Fruit fly (Drosophila melanogaster) whole organism, embryonic: ENCODE measurements around the gene Ccz1.

Source experiments
- CG1024 ChIP-seq: fragments of 200-800 bp; sonication (Bioruptor generic); IDR thresholded peaks from 2 replicates; pipeline ENCODE4 v1.3.6; 2022; ENCODE audit warnings: missing biosample characterization, missing genetic modification characterization
- CG14014 ChIP-seq: fragments of 200-800 bp; sonication (Bioruptor generic); IDR thresholded peaks from 2 replicates; pipeline ENCODE4 v1.3.6; 2022; ENCODE audit warnings: missing biosample characterization, missing genetic modification characterization
- CG16779 ChIP-seq: fragments of 200-800 bp; sonication (Bioruptor generic); IDR thresholded peaks from 2 replicates; pipeline ENCODE4 v1.3.6; 2022; ENCODE audit warnings: missing biosample characterization, missing genetic modification characterization
- CG32767 ChIP-seq: fragments of 200-800 bp; sonication (Bioruptor generic); IDR thresholded peaks from 2 replicates; pipeline ENCODE4 v1.3.6; 2022; ENCODE audit warnings: missing biosample characterization, missing genetic modification characterization
- CG4854 ChIP-seq: fragments of 200-800 bp; sonication (Bioruptor generic); optimal IDR thresholded peaks from 2 replicates; lab custom pipeline; 2016; ENCODE audit warnings: missing biosample characterization, missing genetic modification characterization, inconsistent platforms
- CG9437 ChIP-seq: fragments of 200-800 bp; sonication (Bioruptor generic); optimal IDR thresholded peaks from 2 replicates; lab custom pipeline; 2018; ENCODE audit warnings: missing biosample characterization, mild to moderate bottlenecking, missing genetic modification characterization
- Dad ChIP-seq: fragments of 200-800 bp; sonication (Bioruptor generic); optimal IDR thresholded peaks from 3 replicates; lab custom pipeline; 2016; ENCODE audit warnings: missing biosample characterization, missing genetic modification characterization
- Dll ChIP-seq: fragments of 200-800 bp; sonication (Bioruptor generic); IDR thresholded peaks from 4 replicates; pipeline ENCODE4 v1.3.6; 2022; ENCODE audit warnings: missing biosample characterization, missing genetic modification characterization; ENCODE audit not compliant: partially characterized antibody
- Pdp1 ChIP-seq, 2 experiments: fragments of 200-800 bp; sonication (Bioruptor generic); optimal IDR thresholded peaks; 3 replicates each; lab custom pipeline; 2016; ENCODE audit warnings: missing biosample characterization in 2 of 2, missing genetic modification characterization in 2 of 2, mild to moderate bottlenecking in 1 of 2, moderate library complexity in 1 of 2
- caup ChIP-seq: fragments of 200-800 bp; sonication (Bioruptor generic); optimal IDR thresholded peaks from 3 replicates; lab custom pipeline; 2017; ENCODE audit warnings: missing biosample characterization, mild to moderate bottlenecking, missing genetic modification characterization, moderate library complexity; ENCODE audit not compliant: severe bottlenecking
- gsb-n ChIP-seq: fragments of 200-800 bp; sonication (Bioruptor generic); optimal IDR thresholded peaks from 3 replicates; lab custom pipeline; 2018; ENCODE audit warnings: missing biosample characterization, mild to moderate bottlenecking, missing genetic modification characterization
- oc ChIP-seq: fragments of 200-800 bp; sonication (Bioruptor generic); optimal IDR thresholded peaks from 2 replicates; lab custom pipeline; 2018; ENCODE audit warnings: missing biosample characterization, mild to moderate bottlenecking, missing genetic modification characterization, moderate library complexity
- ranshi ChIP-seq: fragments of 200-800 bp; sonication (Bioruptor generic); IDR thresholded peaks from 2 replicates; pipeline ENCODE4 v1.3.6; 2022; ENCODE audit warnings: missing biosample characterization, missing genetic modification characterization
- row ChIP-seq: fragments of 200-800 bp; sonication (Bioruptor generic); IDR thresholded peaks from 3 replicates; pipeline ENCODE4 v1.3.6; 2022; ENCODE audit warnings: missing biosample characterization, missing genetic modification characterization

DNA sequence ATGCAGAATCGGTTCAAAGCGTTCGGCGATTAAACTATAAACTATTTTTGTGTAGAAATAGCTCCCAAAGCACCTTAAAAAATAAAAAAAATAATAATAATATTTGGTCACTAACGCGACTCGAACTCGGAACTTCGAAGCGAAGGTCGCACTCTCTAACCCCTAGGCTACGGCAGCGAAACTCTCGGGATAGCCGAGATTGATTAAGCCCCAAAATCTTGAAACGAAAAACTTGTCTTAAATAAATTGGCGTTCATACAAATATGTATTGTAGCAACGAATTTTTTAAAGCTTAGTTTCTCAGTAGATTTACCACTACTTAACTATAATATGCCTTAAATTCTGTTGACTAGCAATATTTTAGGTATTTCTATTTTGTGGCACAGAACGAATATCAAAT, 4.5 kb downstream of the Ccz1 start:
- TF ChIP-seq oc (tag; lab: Kevin White, UChicago) (no peak), ranshi (no peak), CG14014 (GFP tag; lab: Robert Waterston, UW) (no peak), Dll (GFP tag; lab: Robert Waterston, UW) (no peak), row (GFP tag; lab: Robert Waterston, UW) (no peak), Pdp1 (GFP tag; optimal IDR thresholded peaks at IDR 0.05; lab: Kevin White, UChicago) (no peak), gsb-n (no peak), caup (no peak), Dad (GFP tag; lab: Kevin White, UChicago) (no peak), CG16779 (GFP tag; lab: Robert Waterston, UW) (no peak), CG32767 (GFP tag; lab: Robert Waterston, UW) (no peak), CG1024 (GFP tag; lab: Robert Waterston, UW) (no peak), CG9437 (GFP tag; lab: Kevin White, UChicago) (no peak), CG4854 (GFP tag; lab: Kevin White, UChicago) (no peak)
